Worm (Caenorhabditis elegans) whole organism, L4/young adult: Measurements from ENCODE around the gene ZK105.8.

ENCODE experiments used
- W03F9.2 ChIP-seq: fragments of 150-350 bp; optimal IDR thresholded peaks from 2 replicates; lab custom pipeline; 2014; ENCODE audit warnings: missing biosample characterization, missing genetic modification characterization
- dao-5 ChIP-seq: sonication (generic microtip); optimal IDR thresholded peaks from 2 replicates; lab custom pipeline; 2016; ENCODE audit warnings: missing genotype, missing genetic modification characterization, moderate library complexity, missing compliant biosample characterization
- him-1 ChIP-seq: sonication (generic microtip); optimal IDR thresholded peaks from 2 replicates; lab custom pipeline; 2016; ENCODE audit warnings: missing genotype, missing genetic modification reagents, missing genetic modification characterization, missing compliant biosample characterization

ce11 chrV:7735319-7735718, 11.0 kb downstream of the ZK105.8 start, which contains the start of gene srr-10:
- TF ChIP-seq W03F9.2 (tag; lab: Kevin White, UChicago) (no peak), dao-5 (tag; lab: Kevin White, UChicago) (no peak), him-1 (no peak)
